Worm (Caenorhabditis elegans) whole organism, L3 larva: ENCODE data around the gene nsun-5.

Source experiments
- ZK546.5 ChIP-seq: sonication (generic microtip); optimal IDR thresholded peaks from 2 replicates; lab custom pipeline; 2017; ENCODE audit warnings: missing biosample characterization, missing genetic modification characterization
- ama-1 ChIP-seq: fragments of 150-350 bp; optimal IDR thresholded peaks from 2 replicates; lab custom pipeline; 2018
- daf-12 ChIP-seq: fragments of 150-350 bp; optimal IDR thresholded peaks from 2 replicates; lab custom pipeline; 2014; ENCODE audit warnings: missing biosample characterization, missing genetic modification reagents, missing genetic modification characterization
- jun-1 ChIP-seq: fragments of 150-350 bp; optimal IDR thresholded peaks from 2 replicates; lab custom pipeline; 2014; ENCODE audit warnings: missing biosample characterization, missing genetic modification reagents, missing genetic modification characterization
- lin-39 ChIP-seq: fragments of 150-350 bp; optimal IDR thresholded peaks from 2 replicates; lab custom pipeline; 2018; ENCODE audit warnings: missing biosample characterization, missing genetic modification reagents, missing genetic modification characterization
- nhr-12 ChIP-seq: fragments of 150-350 bp; optimal IDR thresholded peaks from 2 replicates; lab custom pipeline; 2014; ENCODE audit warnings: missing biosample characterization, missing genetic modification characterization
- nhr-237 ChIP-seq: fragments of 150-350 bp; optimal IDR thresholded peaks from 2 replicates; lab custom pipeline; 2014; ENCODE audit warnings: missing biosample characterization, missing genetic modification characterization
- nhr-77 ChIP-seq: fragments of 150-350 bp; optimal IDR thresholded peaks from 2 replicates; lab custom pipeline; 2014; ENCODE audit warnings: missing biosample characterization, missing genetic modification characterization
- pha-4 ChIP-seq: fragments of 150-350 bp; optimal IDR thresholded peaks from 2 replicates; lab custom pipeline; 2014; ENCODE audit warnings: missing biosample characterization, missing genetic modification reagents, missing genetic modification characterization
- snpc-4 ChIP-seq: fragments of 150-350 bp; optimal IDR thresholded peaks from 2 replicates; lab custom pipeline; 2014; ENCODE audit warnings: missing biosample characterization, missing genetic modification characterization
- ztf-4 ChIP-seq: fragments of 150-350 bp; optimal IDR thresholded peaks from 2 replicates; lab custom pipeline; 2014; ENCODE audit warnings: missing biosample characterization, missing genetic modification characterization

DNA sequence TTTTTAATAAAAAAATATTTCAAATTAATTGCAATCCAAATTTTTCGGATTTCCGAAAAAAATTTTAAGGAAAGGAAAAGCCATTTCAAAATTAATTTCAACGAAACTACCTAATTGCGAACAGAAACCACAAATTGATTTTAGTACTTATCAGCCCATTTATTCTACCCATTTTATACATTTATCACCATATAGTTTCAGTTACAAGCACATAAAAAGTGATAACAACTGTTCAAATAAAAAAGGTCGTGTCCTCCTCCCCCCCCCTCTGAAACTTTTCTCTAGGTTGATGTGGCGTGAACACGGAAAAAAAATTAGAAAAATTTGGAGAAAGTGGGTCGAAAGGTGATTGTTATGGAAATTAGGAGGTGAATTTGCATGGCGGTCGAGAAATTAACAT lies 4.5 kb upstream of the nsun-5 start:
- TF ChIP-seq ama-1 (lab: Kevin White, UChicago) (no peak), pha-4 (tag; lab: Kevin White, UChicago) (peak; percentile 24), ZK546.5 (tag; lab: Kevin White, UChicago) (no peak), lin-39 (no peak), nhr-12 (tag; lab: Kevin White, UChicago) (no peak), snpc-4 (no peak), ztf-4 (tag; lab: Kevin White, UChicago) (no peak), jun-1 (no peak), daf-12 (tag; lab: Kevin White, UChicago) (no peak), nhr-77 (no peak), nhr-237 (tag; lab: Kevin White, UChicago) (no peak)
